Worm (Caenorhabditis elegans): ENCODE results near the gene srh-115.

DNA sequence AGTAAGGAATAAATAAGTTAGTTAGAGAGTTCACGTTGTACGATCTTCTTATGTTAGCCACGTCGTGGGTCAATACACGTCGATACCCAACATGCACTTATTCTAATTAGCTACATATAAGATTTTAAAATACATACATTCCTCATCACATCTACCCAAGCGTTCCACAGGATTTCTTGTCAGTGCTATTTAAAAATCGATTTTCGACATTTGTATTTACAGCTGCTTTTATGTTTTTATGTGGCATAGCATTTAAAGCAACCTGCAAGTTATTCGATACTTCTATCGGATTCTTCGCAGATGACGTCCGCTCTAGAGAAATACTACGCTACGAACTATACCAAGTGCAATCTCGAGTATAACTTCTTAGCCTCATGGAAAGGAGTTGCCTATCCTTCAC lies at the start of gene srh-115:
- no peak for TF ChIP-seq B0336.3 (GFP tag; IDR thresholded peaks at IDR 0.05)
- no peak for TF ChIP-seq B0035.1 (tag; optimal IDR thresholded peaks at IDR 0.05)
- no peak for TF ChIP-seq F37B4.10 (GFP tag; IDR thresholded peaks at IDR 0.05)
- no peak for TF ChIP-seq tlf-1 (GFP tag; optimal IDR thresholded peaks at IDR 0.05)
- no peak for TF ChIP-seq snpc-4 (GFP tag; optimal IDR thresholded peaks at IDR 0.05)
- TF ChIP-seq snpc-4 (tag; optimal IDR thresholded peaks at IDR 0.05), result no peak
- TF ChIP-seq rcor-1 (GFP tag; IDR thresholded peaks at IDR 0.05), result no peak
- TF ChIP-seq unc-62 (GFP tag; optimal IDR thresholded peaks at IDR 0.05), result no peak
- TF ChIP-seq lir-1 (GFP tag; conservative IDR thresholded peaks at IDR 0.05), result no peak

Data from whole organism, young adult.